Worm (Caenorhabditis elegans): Measurements from ENCODE around the gene ocr-1.

ocr-1 gene

DNA sequence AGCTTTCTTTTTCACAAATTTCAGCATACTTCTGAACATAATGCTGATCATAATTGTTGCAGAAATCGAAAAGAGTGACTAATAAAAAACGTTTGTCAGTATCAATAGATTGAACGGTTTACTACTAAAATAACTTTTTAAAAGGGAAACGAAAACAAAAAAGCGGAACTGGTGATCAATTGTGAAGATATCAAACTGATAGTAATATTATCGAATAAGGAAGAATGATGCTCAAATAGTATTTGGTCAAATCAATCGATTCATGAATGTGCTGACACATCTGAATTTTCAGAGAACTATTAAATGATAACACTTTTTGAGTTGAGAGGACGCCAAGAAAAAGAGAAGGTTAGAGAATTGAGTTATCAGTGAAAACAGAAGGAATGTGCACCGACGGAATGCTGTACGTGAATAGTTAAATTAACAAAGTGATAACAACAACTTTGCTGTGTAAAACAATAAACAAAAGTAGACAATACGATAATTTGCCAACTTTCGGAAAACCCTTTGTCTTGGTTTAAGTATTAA is 12.4 kb downstream of the ocr-1 start, which contains the start of gene D1054.5:
D1054.5 (minus strand) TSS at position 51 of the 528 bp plus-strand sequence.
- no peak for TF ChIP-seq ref-1 (GFP tag; conservative IDR thresholded peaks at IDR 0.05)

- TF ChIP-seq med-1 (GFP tag; optimal IDR thresholded peaks at IDR 0.05; ENCODE audit: insufficient read depth) (no peak), ztf-23 (GFP tag; IDR thresholded peaks at IDR 0.05) (no peak), flt-1 (GFP tag; IDR thresholded peaks at IDR 0.05) (no peak), ztf-29 (GFP tag; IDR thresholded peaks at IDR 0.05) (no peak), T22C8.4 (GFP tag; IDR thresholded peaks at IDR 0.05) (no peak), cog-1 (tag; optimal IDR thresholded peaks at IDR 0.05) (no peak), ref-1 (GFP tag; conservative IDR thresholded peaks at IDR 0.05) (no peak), klf-2 (GFP tag; conservative IDR thresholded peaks at IDR 0.05) (no peak), tab-1 (GFP tag; IDR thresholded peaks at IDR 0.05) (no peak)
Measured at ce11 chrV:10784011-10784410, 19.8 kb downstream of the ocr-1 start, which contains the start of gene D1054.8. Gene D1054.8, plus strand, starts transcription at chrV:10784311.

DNA sequence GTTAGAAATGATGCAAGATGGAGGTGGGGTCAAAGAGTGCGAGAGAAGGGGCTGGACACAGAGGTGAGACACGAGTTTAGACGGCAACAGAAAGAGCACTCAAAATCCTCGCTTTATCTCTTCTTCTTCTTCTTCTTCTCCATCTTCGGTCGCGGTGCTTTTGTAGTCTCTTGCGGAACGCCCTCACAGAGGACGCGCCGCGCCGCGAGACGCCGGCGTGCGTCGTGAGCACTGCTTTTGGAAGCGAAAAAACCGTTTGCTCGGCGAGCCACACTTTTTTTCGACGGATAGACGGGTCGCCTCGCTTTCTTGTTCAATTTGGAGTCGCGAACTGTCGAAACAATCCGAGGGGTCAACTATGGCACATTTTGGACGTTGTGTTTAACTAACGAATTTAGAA is 26.8 kb downstream of the ocr-1 start, which contains the start of gene D1054.9:
D1054.9 (minus strand) TSS at position 137 of the 400 bp plus-strand sequence.
- no peak for TF ChIP-seq cog-1 (tag; optimal IDR thresholded peaks at IDR 0.05)
- no peak for TF ChIP-seq ztf-29 (GFP tag; IDR thresholded peaks at IDR 0.05)
- no peak for TF ChIP-seq flt-1 (GFP tag; IDR thresholded peaks at IDR 0.05)
- no peak for TF ChIP-seq ref-1 (GFP tag; conservative IDR thresholded peaks at IDR 0.05)
- TF ChIP-seq tab-1 (GFP tag; IDR thresholded peaks at IDR 0.05) = no peak
- no peak for TF ChIP-seq ztf-23 (GFP tag; IDR thresholded peaks at IDR 0.05)
- no peak for TF ChIP-seq med-1 (GFP tag; optimal IDR thresholded peaks at IDR 0.05; ENCODE audit: insufficient read depth)
- no peak for TF ChIP-seq T22C8.4 (GFP tag; IDR thresholded peaks at IDR 0.05)
- no peak for TF ChIP-seq klf-2 (GFP tag; conservative IDR thresholded peaks at IDR 0.05)

- TF ChIP-seq ztf-29 (GFP tag; IDR thresholded peaks at IDR 0.05) = no peak
Measured at ce11 chrV:10792775-10793174, 28.6 kb downstream of the ocr-1 start, which contains the start of gene D1054.10. Gene D1054.10, minus strand, starts transcription at chrV:10792875.

DNA sequence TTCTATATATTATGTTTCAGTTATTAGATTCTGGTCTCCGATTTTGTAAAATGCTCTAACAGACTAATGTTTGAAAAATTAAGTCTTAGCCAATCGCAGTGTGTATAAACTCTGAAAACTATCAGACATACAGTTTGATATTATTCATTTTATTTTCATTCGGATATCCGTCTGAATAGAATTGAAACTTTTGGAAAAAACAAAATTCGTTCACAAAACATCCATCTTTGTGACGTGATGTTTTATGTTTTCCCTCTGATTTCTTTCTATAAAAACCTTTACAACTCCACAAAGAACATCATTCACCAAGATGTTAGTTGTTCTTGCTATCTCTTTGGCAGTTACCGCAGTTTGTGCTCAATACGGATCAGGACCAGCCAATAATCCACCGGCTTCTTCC is 29.3 kb downstream of the ocr-1 start, which contains the start of gene ule-3:
ule-3 (plus strand) TSS at position 301 of the 400 bp plus-strand sequence.
- TF ChIP-seq med-1 (GFP tag; optimal IDR thresholded peaks at IDR 0.05; ENCODE audit: insufficient read depth) (no peak), flt-1 (GFP tag; IDR thresholded peaks at IDR 0.05) (no peak), tab-1 (GFP tag; IDR thresholded peaks at IDR 0.05) (no peak), ztf-29 (GFP tag; IDR thresholded peaks at IDR 0.05) (no peak), ref-1 (GFP tag; conservative IDR thresholded peaks at IDR 0.05) (no peak), ztf-23 (GFP tag; IDR thresholded peaks at IDR 0.05) (no peak), klf-2 (GFP tag; conservative IDR thresholded peaks at IDR 0.05) (no peak), cog-1 (tag; optimal IDR thresholded peaks at IDR 0.05) (no peak), T22C8.4 (GFP tag; IDR thresholded peaks at IDR 0.05) (no peak)

DNA sequence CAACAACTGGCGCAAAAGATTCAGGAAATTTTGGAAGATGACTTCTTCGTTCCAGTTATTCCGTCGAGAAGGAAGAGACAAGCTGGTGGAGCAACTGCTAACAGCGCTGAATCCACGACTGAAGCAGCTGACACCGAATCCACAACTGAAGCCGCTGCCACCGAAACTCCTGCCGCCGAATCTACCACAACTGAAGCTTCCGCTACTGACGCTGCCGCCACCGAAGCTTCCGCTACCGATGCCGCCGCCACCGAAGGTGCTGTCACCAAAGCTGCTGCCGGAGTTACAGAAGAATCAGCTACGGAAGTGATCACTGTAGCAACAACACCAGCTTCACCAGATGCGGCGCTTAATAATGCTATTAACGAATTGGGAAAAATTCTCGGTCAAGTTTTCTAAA is 30.3 kb downstream of the ocr-1 start:
- TF ChIP-seq klf-2 (GFP tag; conservative IDR thresholded peaks at IDR 0.05) = no peak
- TF ChIP-seq flt-1 (GFP tag; IDR thresholded peaks at IDR 0.05) = no peak
- TF ChIP-seq ref-1 (GFP tag; conservative IDR thresholded peaks at IDR 0.05) = no peak
- no peak for TF ChIP-seq ztf-29 (GFP tag; IDR thresholded peaks at IDR 0.05)
- TF ChIP-seq T22C8.4 (GFP tag; IDR thresholded peaks at IDR 0.05) = no peak
- no peak for TF ChIP-seq tab-1 (GFP tag; IDR thresholded peaks at IDR 0.05)
- TF ChIP-seq med-1 (GFP tag; optimal IDR thresholded peaks at IDR 0.05; ENCODE audit: insufficient read depth) = no peak
- no peak for TF ChIP-seq cog-1 (tag; optimal IDR thresholded peaks at IDR 0.05)
- no peak for TF ChIP-seq ztf-23 (GFP tag; IDR thresholded peaks at IDR 0.05)

ce11 chrV:10795494-10795893 is 31.3 kb downstream of the ocr-1 start, which contains the start of gene D1054.19:
Gene D1054.19, plus strand, starts transcription at chrV:10795794.
- TF ChIP-seq med-1 (GFP tag; optimal IDR thresholded peaks at IDR 0.05; ENCODE audit: insufficient read depth) = no peak
- no peak for TF ChIP-seq cog-1 (tag; optimal IDR thresholded peaks at IDR 0.05)
- no peak for TF ChIP-seq tab-1 (GFP tag; IDR thresholded peaks at IDR 0.05)
- TF ChIP-seq ztf-23 (GFP tag; IDR thresholded peaks at IDR 0.05) = no peak
- TF ChIP-seq ref-1 (GFP tag; conservative IDR thresholded peaks at IDR 0.05) = no peak
- TF ChIP-seq ztf-29 (GFP tag; IDR thresholded peaks at IDR 0.05) = no peak
- TF ChIP-seq T22C8.4 (GFP tag; IDR thresholded peaks at IDR 0.05) = no peak
- no peak for TF ChIP-seq klf-2 (GFP tag; conservative IDR thresholded peaks at IDR 0.05)
- TF ChIP-seq flt-1 (GFP tag; IDR thresholded peaks at IDR 0.05) = no peak

- TF ChIP-seq flt-1 (GFP tag; IDR thresholded peaks at IDR 0.05) = no peak
- TF ChIP-seq ztf-29 (GFP tag; IDR thresholded peaks at IDR 0.05) = no peak
- no peak for TF ChIP-seq ref-1 (GFP tag; conservative IDR thresholded peaks at IDR 0.05)
- no peak for TF ChIP-seq klf-2 (GFP tag; conservative IDR thresholded peaks at IDR 0.05)
- no peak for TF ChIP-seq cog-1 (tag; optimal IDR thresholded peaks at IDR 0.05)
- no peak for TF ChIP-seq tab-1 (GFP tag; IDR thresholded peaks at IDR 0.05)
- TF ChIP-seq med-1 (GFP tag; optimal IDR thresholded peaks at IDR 0.05; ENCODE audit: insufficient read depth) = no peak
- TF ChIP-seq T22C8.4 (GFP tag; IDR thresholded peaks at IDR 0.05) = no peak
- no peak for TF ChIP-seq ztf-23 (GFP tag; IDR thresholded peaks at IDR 0.05)
Measured at ce11 chrV:10798090-10798489, 33.9 kb downstream of the ocr-1 start, which contains the start of gene srh-184. Gene srh-184, minus strand, starts transcription at chrV:10798190.

ce11 chrV:10801154-10801553 is 37.0 kb downstream of the ocr-1 start, which contains the start of gene D1054.18:
Gene D1054.18, minus strand, starts transcription at chrV:10801198.
- TF ChIP-seq T22C8.4 (GFP tag; IDR thresholded peaks at IDR 0.05) (no peak), cog-1 (tag; optimal IDR thresholded peaks at IDR 0.05) (no peak), klf-2 (GFP tag; conservative IDR thresholded peaks at IDR 0.05) (no peak), tab-1 (GFP tag; IDR thresholded peaks at IDR 0.05) (no peak), med-1 (GFP tag; optimal IDR thresholded peaks at IDR 0.05; ENCODE audit: insufficient read depth) (no peak), ztf-29 (GFP tag; IDR thresholded peaks at IDR 0.05) (no peak), ztf-23 (GFP tag; IDR thresholded peaks at IDR 0.05) (no peak), ref-1 (GFP tag; conservative IDR thresholded peaks at IDR 0.05) (no peak), flt-1 (GFP tag; IDR thresholded peaks at IDR 0.05) (no peak)

DNA sequence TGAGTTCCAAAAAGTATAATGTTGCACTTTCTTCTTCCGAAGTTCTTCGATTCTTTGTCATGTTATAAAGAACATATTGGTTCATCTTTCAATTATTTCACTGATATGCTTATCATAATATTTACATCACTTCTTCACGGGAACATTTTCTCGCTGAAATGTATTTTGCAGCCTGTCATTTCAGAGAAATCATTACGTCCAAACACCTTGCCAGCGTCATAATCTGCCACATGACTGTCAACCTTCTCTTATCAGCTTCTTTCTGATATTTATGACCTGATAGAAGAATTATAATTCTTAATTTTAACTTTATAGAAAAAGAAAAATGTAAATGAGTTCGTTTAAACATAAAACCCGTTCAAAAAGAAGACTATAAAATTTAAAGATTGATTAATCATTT is 37.9 kb downstream of the ocr-1 start:
- TF ChIP-seq med-1 (GFP tag; optimal IDR thresholded peaks at IDR 0.05; ENCODE audit: insufficient read depth) (no peak), ref-1 (GFP tag; conservative IDR thresholded peaks at IDR 0.05) (no peak), cog-1 (tag; optimal IDR thresholded peaks at IDR 0.05) (no peak), ztf-29 (GFP tag; IDR thresholded peaks at IDR 0.05) (no peak), ztf-23 (GFP tag; IDR thresholded peaks at IDR 0.05) (no peak), tab-1 (GFP tag; IDR thresholded peaks at IDR 0.05) (no peak), T22C8.4 (GFP tag; IDR thresholded peaks at IDR 0.05) (no peak), klf-2 (GFP tag; conservative IDR thresholded peaks at IDR 0.05) (no peak), flt-1 (GFP tag; IDR thresholded peaks at IDR 0.05) (no peak)

All from whole organism, midembryonic.